Worm (Caenorhabditis elegans) whole organism, midembryonic: Measurements from ENCODE around the gene srw-59.
"Not testable (repeated sequence)": the region's sequence is repeated elsewhere in the genome, so short reads cannot be mapped to it uniquely, and the experiment has no call there.

Experiments
- T22C8.4 ChIP-seq: fragments of 200-800 bp; sonication (Bioruptor generic); IDR thresholded peaks from 2 replicates; pipeline ENCODE4 v1.3.6; 2022; ENCODE audit warnings: missing genetic modification characterization, missing compliant biosample characterization
- cog-1 ChIP-seq: sonication (generic microtip); optimal IDR thresholded peaks from 2 replicates; lab custom pipeline; 2016; ENCODE audit warnings: missing genetic modification characterization, missing compliant biosample characterization
- flt-1 ChIP-seq: fragments of 200-800 bp; sonication (Bioruptor generic); IDR thresholded peaks from 2 replicates; pipeline ENCODE4 v1.3.6; 2022; ENCODE audit warnings: missing genetic modification characterization, missing compliant biosample characterization
- klf-2 ChIP-seq: fragments of 200-800 bp; sonication (Bioruptor generic); conservative IDR thresholded peaks from 2 replicates; pipeline ENCODE4 v1.3.6; 2022; ENCODE audit warnings: missing genetic modification reagents, missing genetic modification characterization, missing compliant biosample characterization
- med-1 ChIP-seq: sonication (generic microtip); optimal IDR thresholded peaks from 2 replicates; lab custom pipeline; 2017; ENCODE audit warnings: missing genetic modification characterization, mild to moderate bottlenecking, missing compliant biosample characterization, antibody characterized with exemption, missing genetic modification reagents; ENCODE audit not compliant: insufficient read depth
- ref-1 ChIP-seq: fragments of 200-800 bp; sonication (Bioruptor generic); conservative IDR thresholded peaks from 2 replicates; pipeline ENCODE4 v1.3.6; 2022; ENCODE audit warnings: missing genetic modification reagents, missing genetic modification characterization, missing compliant biosample characterization
- tab-1 ChIP-seq: fragments of 200-800 bp; sonication (Bioruptor generic); IDR thresholded peaks from 2 replicates; pipeline ENCODE4 v1.3.6; 2022; ENCODE audit warnings: missing genetic modification characterization, missing compliant biosample characterization
- ztf-23 ChIP-seq: fragments of 200-800 bp; sonication (Bioruptor generic); IDR thresholded peaks from 2 replicates; pipeline ENCODE4 v1.3.6; 2022; ENCODE audit warnings: missing genetic modification reagents, missing genetic modification characterization, missing compliant biosample characterization
- ztf-29 ChIP-seq: fragments of 200-800 bp; sonication (Bioruptor generic); IDR thresholded peaks from 2 replicates; pipeline ENCODE4 v1.3.6; 2022; ENCODE audit warnings: missing genetic modification reagents, missing genetic modification characterization, missing compliant biosample characterization

The srw-59 gene

ce11 chrV:15952762-15953161 lies 2.0 kb upstream of the srw-59 start, which contains the start of gene srw-56:
Gene srw-56, minus strand, starts transcription at chrV:15952862.
- TF ChIP-seq cog-1 (tag; lab: Kevin White, UChicago) (no peak), klf-2 (GFP tag; lab: Robert Waterston, UW) (no peak), flt-1 (no peak)

DNA sequence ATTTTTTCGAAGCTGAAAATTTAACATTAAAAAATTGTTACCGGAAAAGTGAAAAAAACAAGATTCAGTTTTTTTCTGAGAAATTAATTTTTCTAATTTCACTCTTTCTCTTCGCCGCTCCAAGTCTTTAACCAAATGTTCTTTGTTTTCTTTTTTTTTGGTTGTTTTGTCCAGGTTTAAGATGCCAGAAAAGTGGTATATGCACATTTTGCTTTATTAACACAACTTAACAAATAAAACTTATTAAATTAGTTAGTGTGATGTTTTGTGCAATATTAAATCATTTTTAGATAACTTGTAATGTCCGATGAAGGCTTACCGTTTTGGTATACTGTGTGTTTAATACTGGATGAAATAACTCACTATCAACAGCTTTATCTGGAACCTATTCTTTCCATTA lies 7.7 kb downstream of the srw-59 start, which contains the start of gene srw-53:
Gene srw-53, plus strand, starts transcription at position 301 of the 400 bp plus-strand sequence.
- TF ChIP-seq klf-2 (GFP tag; lab: Robert Waterston, UW), result no peak
- no peak for TF ChIP-seq med-1 (GFP tag; lab: Kevin White, UChicago)
- TF ChIP-seq cog-1 (tag; lab: Kevin White, UChicago), result no peak
- no peak for TF ChIP-seq ztf-29 (GFP tag; lab: Robert Waterston, UW)
- no peak for TF ChIP-seq tab-1
- TF ChIP-seq ztf-23, result no peak
- TF ChIP-seq T22C8.4, result no peak
- no peak for TF ChIP-seq ref-1 (GFP tag; lab: Robert Waterston, UW)
- TF ChIP-seq flt-1, result no peak

DNA sequence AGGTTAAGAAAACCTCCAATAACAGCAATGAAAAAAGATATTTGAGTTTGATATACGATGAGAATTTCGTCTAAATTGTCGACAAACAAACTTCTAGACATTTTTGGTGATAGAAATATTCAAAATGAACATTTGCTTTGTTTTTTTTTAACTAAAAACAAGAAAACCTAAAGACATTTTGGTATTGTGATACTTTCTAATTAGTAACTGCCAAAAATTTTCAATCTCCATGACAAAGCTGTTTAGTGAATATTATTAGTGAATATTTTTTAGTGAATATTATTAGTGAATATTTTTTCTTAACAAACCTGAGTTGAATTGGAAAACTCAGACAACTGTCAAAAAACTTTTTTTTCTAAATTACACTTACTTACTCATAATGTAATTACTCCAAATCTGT lies 10.5 kb downstream of the srw-59 start, which contains the start of gene srw-55:
Gene srw-55, minus strand, starts transcription at position 101 of the 400 bp plus-strand sequence.
- TF ChIP-seq cog-1 (tag; lab: Kevin White, UChicago) (no peak), ztf-23 (no peak)

DNA sequence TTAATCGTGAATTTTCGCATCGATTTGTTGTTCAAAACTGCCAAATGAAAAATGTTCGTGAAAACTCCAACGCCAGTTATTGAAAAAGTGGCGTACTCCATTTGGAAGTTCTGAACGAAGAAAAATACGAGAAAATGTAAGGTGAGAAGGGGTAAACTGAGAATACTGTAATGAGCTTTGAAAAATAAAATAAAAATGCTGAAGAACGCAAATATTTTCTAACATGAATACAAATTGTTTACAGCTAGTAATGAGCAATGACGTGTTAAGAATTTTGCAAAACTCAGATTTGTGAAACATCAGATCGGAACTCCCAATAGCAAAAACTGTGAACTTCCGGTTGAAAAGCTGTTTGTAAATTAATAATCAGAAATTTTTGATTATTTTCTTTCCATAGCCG lies 18.4 kb downstream of the srw-59 start, which contains the start of gene srw-26:
Gene srw-26, minus strand, starts transcription at position 101 of the 400 bp plus-strand sequence.
- no peak for TF ChIP-seq med-1 (GFP tag; lab: Kevin White, UChicago)
- TF ChIP-seq T22C8.4, result no peak
- TF ChIP-seq klf-2 (GFP tag; lab: Robert Waterston, UW), result no peak
- no peak for TF ChIP-seq tab-1
- no peak for TF ChIP-seq ztf-29 (GFP tag; lab: Robert Waterston, UW)
- no peak for TF ChIP-seq ztf-23
- no peak for TF ChIP-seq ref-1 (GFP tag; lab: Robert Waterston, UW)
- no peak for TF ChIP-seq cog-1 (tag; lab: Kevin White, UChicago)
- no peak for TF ChIP-seq flt-1

- TF ChIP-seq tab-1; T22C8.4; ref-1 (GFP tag; lab: Robert Waterston, UW): not testable (repeated sequence)
These were observed 20.9 kb downstream of the srw-59 start, which contains the start of gene srbc-77 for ce11 chrV:15929882-15930281. Gene srbc-77, plus strand, starts transcription at chrV:15930182.

- no peak for TF ChIP-seq med-1 (GFP tag; lab: Kevin White, UChicago)
- no peak for TF ChIP-seq ref-1 (GFP tag; lab: Robert Waterston, UW)
- TF ChIP-seq T22C8.4, result no peak
- TF ChIP-seq flt-1, result no peak
- no peak for TF ChIP-seq cog-1 (tag; lab: Kevin White, UChicago)
- TF ChIP-seq ztf-29 (GFP tag; lab: Robert Waterston, UW), result no peak
- TF ChIP-seq klf-2 (GFP tag; lab: Robert Waterston, UW), result no peak
- no peak for TF ChIP-seq tab-1
- TF ChIP-seq ztf-23, result no peak
These were observed 22.5 kb downstream of the srw-59 start, which contains the start of gene pzf-1 for ce11 chrV:15928325-15928724. Gene pzf-1, minus strand, starts transcription at chrV:15928425.

DNA sequence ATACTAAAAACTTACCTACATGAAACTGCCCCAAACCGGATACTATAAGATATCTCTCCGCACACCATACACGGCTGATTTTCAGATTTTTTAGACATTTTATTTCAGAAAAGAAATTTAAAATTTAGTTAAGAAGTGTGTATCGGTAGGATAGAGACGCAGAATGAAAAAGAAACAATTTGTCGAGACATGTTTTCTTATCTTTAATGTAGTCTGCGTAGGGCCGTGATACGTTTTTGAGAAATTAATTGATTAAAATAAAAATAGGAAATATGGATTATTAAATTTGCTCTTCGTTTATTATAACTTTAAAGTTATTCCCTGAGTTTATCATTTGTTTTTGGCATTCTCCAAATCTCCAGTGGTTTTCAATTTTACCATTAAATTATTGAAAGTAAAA lies 26.5 kb downstream of the srw-59 start, which contains the start of gene nhr-108:
Gene nhr-108, minus strand, starts transcription at position 166 of the 400 bp plus-strand sequence.
- no peak for TF ChIP-seq flt-1
- no peak for TF ChIP-seq klf-2 (GFP tag; lab: Robert Waterston, UW)
- no peak for TF ChIP-seq med-1 (GFP tag; lab: Kevin White, UChicago)
- TF ChIP-seq cog-1 (tag; lab: Kevin White, UChicago), result no peak
- no peak for TF ChIP-seq ztf-29 (GFP tag; lab: Robert Waterston, UW)
- no peak for TF ChIP-seq tab-1
- TF ChIP-seq ztf-23, result no peak
- no peak for TF ChIP-seq ref-1 (GFP tag; lab: Robert Waterston, UW)
- TF ChIP-seq T22C8.4, result no peak

DNA sequence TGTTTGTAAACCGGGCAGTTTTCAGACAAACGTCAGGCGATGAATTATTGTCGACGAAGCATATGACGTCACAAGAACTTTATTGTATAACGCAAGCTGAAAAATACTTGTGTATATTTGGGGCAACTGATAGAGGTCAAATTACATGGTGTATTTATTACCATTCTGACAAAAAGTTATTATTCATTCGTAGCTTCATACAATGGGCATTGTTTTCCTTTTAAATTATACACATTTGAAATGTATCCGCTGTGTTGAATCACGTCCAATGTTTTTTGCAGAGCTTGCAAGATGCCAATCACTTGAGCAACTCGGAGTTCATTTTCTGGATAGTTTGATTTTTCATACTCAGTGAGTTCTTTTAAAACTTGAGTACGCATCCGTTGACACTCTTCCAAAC lies 27.8 kb downstream of the srw-59 start, which contains the start of gene F35E8.13:
Gene F35E8.13, plus strand, starts transcription at position 301 of the 400 bp plus-strand sequence.
- TF ChIP-seq ztf-23, result no peak
- TF ChIP-seq cog-1 (tag; lab: Kevin White, UChicago), result no peak
- TF ChIP-seq klf-2 (GFP tag; lab: Robert Waterston, UW), result no peak
- TF ChIP-seq T22C8.4, result no peak
- no peak for TF ChIP-seq tab-1
- TF ChIP-seq med-1 (GFP tag; lab: Kevin White, UChicago), result no peak
- no peak for TF ChIP-seq ztf-29 (GFP tag; lab: Robert Waterston, UW)
- TF ChIP-seq flt-1, result no peak
- no peak for TF ChIP-seq ref-1 (GFP tag; lab: Robert Waterston, UW)

DNA sequence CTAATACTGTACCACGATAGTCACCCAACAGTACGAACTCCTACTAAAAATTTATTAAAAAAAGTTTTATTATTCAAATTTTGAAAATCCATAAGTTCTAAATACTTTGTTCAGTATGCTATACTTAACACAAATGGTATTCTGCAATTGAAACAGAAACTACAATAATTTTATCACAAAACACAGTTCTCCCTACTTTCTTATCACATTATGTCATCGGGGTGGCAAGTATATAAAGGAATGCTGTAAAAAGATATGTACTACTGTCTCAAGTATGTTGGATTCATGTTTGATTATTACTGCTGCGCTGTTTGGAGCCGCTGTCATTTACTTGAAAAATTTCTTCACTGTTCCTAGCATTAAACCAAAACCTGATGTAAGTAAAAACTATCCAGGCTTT lies 29.7 kb downstream of the srw-59 start, which contains the start of gene cdr-1:
Gene cdr-1, plus strand, starts transcription at position 208 of the 400 bp plus-strand sequence.
- TF ChIP-seq ztf-29 (GFP tag; lab: Robert Waterston, UW) (no peak), med-1 (GFP tag; lab: Kevin White, UChicago) (no peak), tab-1 (no peak), klf-2 (GFP tag; lab: Robert Waterston, UW) (no peak), cog-1 (tag; lab: Kevin White, UChicago) (no peak)

ce11 chrV:15920273-15920672 lies 30.5 kb downstream of the srw-59 start, which contains the start of gene F35E8.10:
Gene F35E8.10, minus strand, starts transcription at chrV:15920373.
- TF ChIP-seq klf-2 (GFP tag; lab: Robert Waterston, UW) (no peak), ztf-29 (GFP tag; lab: Robert Waterston, UW) (no peak), ztf-23 (no peak), med-1 (GFP tag; lab: Kevin White, UChicago) (no peak), tab-1 (no peak), T22C8.4 (no peak), flt-1 (no peak), cog-1 (tag; lab: Kevin White, UChicago) (no peak), ref-1 (GFP tag; lab: Robert Waterston, UW) (no peak)
